Fruit fly (Drosophila melanogaster) Kc167 (cell line): ENCODE results near the gene CG31294.

Experiments
- Myc ChIP-seq: fragments of >200 bp; optimal IDR thresholded peaks from 2 replicates; lab custom pipeline; 2017; ENCODE audit warnings: missing external identifiers
- Sin3A ChIP-seq: fragments of >200 bp; optimal IDR thresholded peaks from 2 replicates; lab custom pipeline; 2018; ENCODE audit warnings: missing external identifiers
- h ChIP-seq: fragments of >200 bp; optimal IDR thresholded peaks from 3 replicates; lab custom pipeline; 2018; ENCODE audit warnings: missing external identifiers
- insv ChIP-seq: fragments of >200 bp; optimal IDR thresholded peaks from 3 replicates; lab custom pipeline; 2018; ENCODE audit warnings: missing external identifiers
- psq ChIP-seq: fragments of >200 bp; optimal IDR thresholded peaks from 2 replicates; lab custom pipeline; 2017; ENCODE audit warnings: missing external identifiers
- ttk ChIP-seq: sonication (Bioruptor generic); optimal IDR thresholded peaks from 2 replicates; lab custom pipeline; 2017; ENCODE audit warnings: missing external identifiers

DNA sequence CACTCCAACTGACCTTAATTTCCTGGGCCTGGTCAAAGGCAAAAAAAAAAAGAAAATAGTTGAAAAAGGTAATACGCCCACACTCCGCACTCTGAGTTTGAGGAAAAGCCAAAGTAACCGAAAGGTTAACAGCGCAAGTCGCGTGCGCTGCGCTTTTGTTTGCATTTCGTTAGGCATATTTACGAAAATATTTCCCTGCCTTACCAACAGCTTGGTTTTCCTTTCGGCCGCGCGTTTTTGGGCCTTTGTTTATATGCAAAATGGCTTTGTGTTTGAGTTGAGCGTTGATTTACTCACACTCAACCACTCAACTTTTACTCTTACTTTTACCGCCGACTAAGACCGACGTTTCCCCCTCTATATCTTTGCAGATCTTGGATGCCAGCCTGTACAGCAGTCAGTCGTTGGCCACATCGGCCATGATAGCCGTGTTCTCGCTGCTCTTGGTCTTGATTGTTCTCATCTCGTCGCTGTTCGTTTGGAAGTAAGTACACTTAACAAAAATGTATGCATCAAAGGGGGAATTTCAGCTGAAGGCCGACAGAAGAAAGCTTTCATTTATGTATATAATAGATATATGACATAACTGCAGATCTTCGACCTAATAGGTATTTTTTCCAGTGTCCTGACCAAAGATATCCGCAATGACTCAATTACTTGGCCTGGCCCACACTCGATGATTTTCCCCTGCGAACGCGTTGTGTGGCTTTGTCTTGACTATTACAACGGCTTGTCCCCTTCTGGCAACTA lies 37.4 kb downstream of the CG31294 start:
- no peak for TF ChIP-seq h
- TF ChIP-seq insv (lab: Kevin White, UChicago), result no peak
- no peak for TF ChIP-seq Sin3A (lab: Kevin White, UChicago)
- TF ChIP-seq psq (lab: Kevin White, UChicago), result no peak
- TF ChIP-seq ttk (lab: Kevin White, UChicago), result no peak
- TF ChIP-seq Myc (lab: Kevin White, UChicago), result no peak
